Fruit fly (Drosophila melanogaster) whole organism: ENCODE data around the gene niki.

ENCODE experiments used
- CG8478 ChIP-seq: fragments of >200 bp; optimal IDR thresholded peaks from 2 replicates; lab custom pipeline; 2018; ENCODE audit warnings: inconsistent platforms
- EcR ChIP-seq, 2 experiments: fragments of >200 bp; optimal IDR thresholded peaks; 2 replicates each; lab custom pipeline; 2017; ENCODE audit warnings: missing biosample characterization in 2 of 2, missing genetic modification characterization in 2 of 2, missing genetic modification reagents in 2 of 2
- psq ChIP-seq: fragments of >200 bp; optimal IDR thresholded peaks from 2 replicates; lab custom pipeline; 2017
- usp ChIP-seq: fragments of >200 bp; optimal IDR thresholded peaks from 2 replicates; lab custom pipeline; 2017; ENCODE audit warnings: missing biosample characterization, missing genetic modification characterization, mixed read lengths

DNA sequence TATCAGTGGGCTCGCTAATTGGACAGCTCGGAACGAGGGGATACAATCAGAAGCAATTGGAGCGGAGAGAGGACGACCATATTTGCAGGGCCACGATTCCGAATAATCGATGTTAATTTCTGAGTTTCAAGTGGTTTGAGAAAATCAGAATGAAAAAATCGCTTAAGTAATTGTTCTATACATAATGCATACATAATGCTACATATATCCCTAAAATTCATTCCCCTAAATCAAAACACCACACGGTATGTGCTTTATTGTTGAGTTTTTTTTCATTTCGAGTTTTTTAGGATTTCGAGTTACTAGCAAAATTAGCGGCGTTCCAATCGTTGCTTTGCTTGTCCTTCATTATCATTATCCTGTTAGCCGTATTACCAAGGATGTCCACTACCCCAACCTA is at the start of gene niki:
- TF ChIP-seq CG8478 (lab: Kevin White, UChicago) (no peak), psq (lab: Kevin White, UChicago) (no peak), EcR (GFP tag; optimal IDR thresholded peaks at IDR 0.05; lab: Kevin White, UChicago) (no peak), usp (GFP tag; lab: Kevin White, UChicago) (no peak)
